Worm (Caenorhabditis elegans) whole organism, late embryonic: ENCODE results near the gene helq-1.

Experiments
- C38D4.7 ChIP-seq: fragments of 200-800 bp; sonication (Bioruptor generic); optimal IDR thresholded peaks from 2 replicates; lab custom pipeline; 2018; ENCODE audit warnings: mild to moderate bottlenecking, missing genetic modification characterization, moderate library complexity, missing compliant biosample characterization
- F13H6.1 ChIP-seq: sonication (generic microtip); optimal IDR thresholded peaks from 2 replicates; lab custom pipeline; 2016; ENCODE audit warnings: missing genetic modification characterization, missing compliant biosample characterization
- T23F11.4 ChIP-seq: fragments of 200-800 bp; sonication (Bioruptor generic); optimal IDR thresholded peaks from 2 replicates; lab custom pipeline; 2018; ENCODE audit warnings: mild to moderate bottlenecking, missing genetic modification characterization, missing compliant biosample characterization
- ahr-1 ChIP-seq: sonication (generic microtip); optimal IDR thresholded peaks from 2 replicates; lab custom pipeline; 2016; ENCODE audit warnings: missing genetic modification characterization, missing compliant biosample characterization
- ama-1 ChIP-seq: fragments of 150-350 bp; optimal IDR thresholded peaks from 2 replicates; lab custom pipeline; 2014
- ceh-14 ChIP-seq: sonication (generic microtip); optimal IDR thresholded peaks from 2 replicates; lab custom pipeline; 2016; ENCODE audit warnings: missing genotype, missing genetic modification characterization, missing compliant biosample characterization
- ceh-19 ChIP-seq: fragments of 200-800 bp; sonication (Bioruptor generic); optimal IDR thresholded peaks from 2 replicates; lab custom pipeline; 2018; ENCODE audit warnings: mild to moderate bottlenecking, missing genetic modification characterization, missing compliant biosample characterization
- ceh-2 ChIP-seq: sonication (generic microtip); optimal IDR thresholded peaks from 2 replicates; lab custom pipeline; 2016; ENCODE audit warnings: missing genotype, missing genetic modification characterization, missing compliant biosample characterization
- ceh-22 ChIP-seq: sonication (generic microtip); optimal IDR thresholded peaks from 2 replicates; lab custom pipeline; 2017; ENCODE audit warnings: missing biosample characterization, missing genetic modification characterization
- ceh-24 ChIP-seq: sonication (generic microtip); optimal IDR thresholded peaks from 2 replicates; lab custom pipeline; 2016; ENCODE audit warnings: mild to moderate bottlenecking, missing genetic modification characterization, missing compliant biosample characterization
- ceh-30 ChIP-seq: fragments of 150-350 bp; optimal IDR thresholded peaks from 2 replicates; lab custom pipeline; 2014; ENCODE audit warnings: missing biosample characterization, missing genetic modification characterization
- ceh-31 ChIP-seq: sonication (generic microtip); optimal IDR thresholded peaks from 2 replicates; lab custom pipeline; 2016; ENCODE audit warnings: missing genetic modification characterization, missing compliant biosample characterization
- ceh-6 ChIP-seq: fragments of 200-800 bp; sonication (Bioruptor generic); optimal IDR thresholded peaks from 2 replicates; lab custom pipeline; 2018; ENCODE audit warnings: mild to moderate bottlenecking, missing genetic modification characterization, missing compliant biosample characterization
- che-1 ChIP-seq: sonication (generic microtip); optimal IDR thresholded peaks from 2 replicates; lab custom pipeline; 2016; ENCODE audit warnings: mild to moderate bottlenecking, missing genetic modification characterization, missing compliant biosample characterization
- elt-2 ChIP-seq: sonication (generic microtip); optimal IDR thresholded peaks from 2 replicates; lab custom pipeline; 2016; ENCODE audit warnings: missing genetic modification reagents, missing genetic modification characterization, missing compliant biosample characterization
- elt-4 ChIP-seq: sonication (generic microtip); optimal IDR thresholded peaks from 2 replicates; lab custom pipeline; 2016; ENCODE audit warnings: missing genetic modification characterization, missing compliant biosample characterization
- eyg-1 ChIP-seq: sonication (generic microtip); optimal IDR thresholded peaks from 2 replicates; lab custom pipeline; 2016; ENCODE audit warnings: missing genotype, missing genetic modification characterization, missing compliant biosample characterization
- fax-1 ChIP-seq: sonication (generic microtip); optimal IDR thresholded peaks from 2 replicates; lab custom pipeline; 2016; ENCODE audit warnings: missing genotype, missing genetic modification characterization, missing compliant biosample characterization
- fkh-10 ChIP-seq: fragments of 150-350 bp; optimal IDR thresholded peaks from 2 replicates; lab custom pipeline; 2014; ENCODE audit warnings: missing biosample characterization, missing genetic modification reagents, missing genetic modification characterization
- fkh-6 ChIP-seq: sonication (generic microtip); optimal IDR thresholded peaks from 2 replicates; lab custom pipeline; 2016; ENCODE audit warnings: missing genetic modification characterization, missing compliant biosample characterization
- gmeb-2 ChIP-seq: sonication (generic microtip); optimal IDR thresholded peaks from 2 replicates; lab custom pipeline; 2016; ENCODE audit warnings: missing genetic modification characterization, inconsistent platforms, missing compliant biosample characterization
- hlh-13 ChIP-seq: fragments of 200-800 bp; sonication (Bioruptor generic); optimal IDR thresholded peaks from 2 replicates; lab custom pipeline; 2018; ENCODE audit warnings: mild to moderate bottlenecking, missing genetic modification characterization, missing compliant biosample characterization
- hlh-15 ChIP-seq: sonication (generic microtip); optimal IDR thresholded peaks from 2 replicates; lab custom pipeline; 2016; ENCODE audit warnings: missing genetic modification characterization, missing compliant biosample characterization
- hlh-8 ChIP-seq: sonication (generic microtip); optimal IDR thresholded peaks from 2 replicates; lab custom pipeline; 2016; ENCODE audit warnings: missing genotype, missing genetic modification characterization, missing compliant biosample characterization
- lin-11 ChIP-seq: fragments of 200-800 bp; sonication (Bioruptor generic); optimal IDR thresholded peaks from 2 replicates; lab custom pipeline; 2018; ENCODE audit warnings: mild to moderate bottlenecking, missing genetic modification characterization, missing compliant biosample characterization
- madf-2 ChIP-seq: sonication (generic microtip); optimal IDR thresholded peaks from 2 replicates; lab custom pipeline; 2017; ENCODE audit warnings: missing genetic modification characterization, missing compliant biosample characterization
- mec-3 ChIP-seq: sonication (generic microtip); optimal IDR thresholded peaks from 2 replicates; lab custom pipeline; 2016; ENCODE audit warnings: borderline replicate concordance, missing genetic modification characterization, missing compliant biosample characterization
- nfya-1 ChIP-seq: sonication (generic microtip); optimal IDR thresholded peaks from 2 replicates; lab custom pipeline; 2017; ENCODE audit warnings: missing genetic modification characterization, mild to moderate bottlenecking, missing compliant biosample characterization, antibody characterized with exemption, moderate library complexity
- nhr-11 ChIP-seq: fragments of 150-350 bp; optimal IDR thresholded peaks from 2 replicates; lab custom pipeline; 2014; ENCODE audit warnings: missing biosample characterization, missing genetic modification characterization
- nhr-232 ChIP-seq: sonication (generic microtip); optimal IDR thresholded peaks from 2 replicates; lab custom pipeline; 2016; ENCODE audit warnings: missing genetic modification characterization, missing compliant biosample characterization
- npax-4 ChIP-seq: sonication (generic microtip); optimal IDR thresholded peaks from 2 replicates; lab custom pipeline; 2016; ENCODE audit warnings: missing genetic modification characterization, missing compliant biosample characterization
- odd-2 ChIP-seq: sonication (generic microtip); optimal IDR thresholded peaks from 2 replicates; lab custom pipeline; 2017; ENCODE audit warnings: antibody characterized with exemption, mild to moderate bottlenecking, missing genetic modification characterization, missing compliant biosample characterization
- pag-3 ChIP-seq: sonication (generic microtip); optimal IDR thresholded peaks from 2 replicates; lab custom pipeline; 2016; ENCODE audit warnings: missing compliant biosample characterization, missing genetic modification characterization, borderline replicate concordance
- pat-9 ChIP-seq: fragments of 200-800 bp; sonication (Bioruptor generic); optimal IDR thresholded peaks from 2 replicates; lab custom pipeline; 2018; ENCODE audit warnings: mild to moderate bottlenecking, missing genetic modification characterization, moderate library complexity, missing compliant biosample characterization
- pax-1 ChIP-seq: fragments of 150-350 bp; optimal IDR thresholded peaks from 2 replicates; lab custom pipeline; 2014; ENCODE audit warnings: missing biosample characterization, missing genetic modification characterization
- pha-2 ChIP-seq: sonication (generic microtip); optimal IDR thresholded peaks from 2 replicates; lab custom pipeline; 2017; ENCODE audit warnings: mild to moderate bottlenecking, missing genetic modification characterization, missing compliant biosample characterization
- pha-4 ChIP-seq: fragments of 150-350 bp; optimal IDR thresholded peaks from 2 replicates; lab custom pipeline; 2018; ENCODE audit warnings: missing biosample characterization, missing genetic modification reagents, missing genetic modification characterization
- ref-2 ChIP-seq: sonication (generic microtip); optimal IDR thresholded peaks from 2 replicates; lab custom pipeline; 2016; ENCODE audit warnings: missing genetic modification characterization, missing compliant biosample characterization
- rnt-1 ChIP-seq: sonication (generic microtip); optimal IDR thresholded peaks from 2 replicates; lab custom pipeline; 2016; ENCODE audit warnings: missing genetic modification characterization, missing compliant biosample characterization
- sdc-2 ChIP-seq: sonication (generic microtip); optimal IDR thresholded peaks from 2 replicates; lab custom pipeline; 2016; ENCODE audit warnings: missing genotype, missing genetic modification characterization, missing compliant biosample characterization
- tbx-7 ChIP-seq: sonication (generic microtip); optimal IDR thresholded peaks from 2 replicates; lab custom pipeline; 2016; ENCODE audit warnings: missing genotype, missing genetic modification characterization, missing compliant biosample characterization
- unc-3 ChIP-seq, 2 experiments: fragments of 200-800 bp in 1 of 2; sonication (Bioruptor generic) in 1 of 2; sonication (generic microtip) in 1 of 2; conservative IDR thresholded peaks in 1 of 2; optimal IDR thresholded peaks in 1 of 2; 2 replicates each; pipeline versions ENCODE4 v1.3.6 to Lab custom; 2016 to 2022; ENCODE audit warnings: missing compliant biosample characterization in 2 of 2, missing genetic modification characterization in 2 of 2, missing genetic modification reagents in 1 of 2
- unc-42 ChIP-seq: sonication (generic microtip); optimal IDR thresholded peaks from 2 replicates; lab custom pipeline; 2016; ENCODE audit warnings: missing genotype, missing genetic modification characterization, missing compliant biosample characterization
- unc-55 ChIP-seq: sonication (generic microtip); optimal IDR thresholded peaks from 2 replicates; lab custom pipeline; 2017; ENCODE audit warnings: missing biosample characterization, missing genetic modification reagents, missing genetic modification characterization
- unc-86 ChIP-seq: sonication (generic microtip); optimal IDR thresholded peaks from 2 replicates; lab custom pipeline; 2016; ENCODE audit warnings: missing genetic modification characterization, missing compliant biosample characterization

Gene helq-1

ce11 chrIII:598168-598567, 11.3 kb upstream of the helq-1 start (continued):
- no peak for TF ChIP-seq fax-1
- TF ChIP-seq ceh-24 (tag; lab: Kevin White, UChicago): no peak
- TF ChIP-seq fkh-10 (GFP tag; lab: Kevin White, UChicago): no peak
- no peak for TF ChIP-seq ceh-19
- no peak for TF ChIP-seq ahr-1 (tag; lab: Kevin White, UChicago)
- TF ChIP-seq ceh-6 (GFP tag; lab: Kevin White, UChicago): no peak
- TF ChIP-seq che-1 (tag; lab: Kevin White, UChicago): no peak
- TF ChIP-seq unc-42: peak; percentile 96
- no peak for TF ChIP-seq pax-1 (tag; lab: Kevin White, UChicago)
- TF ChIP-seq elt-2 (tag; lab: Kevin White, UChicago): no peak
- no peak for TF ChIP-seq pha-2 (tag; lab: Kevin White, UChicago)
- no peak for TF ChIP-seq pat-9
- TF ChIP-seq ref-2: peak; percentile 40
- no peak for TF ChIP-seq ceh-14 (tag; lab: Kevin White, UChicago)
- TF ChIP-seq unc-86 (tag; lab: Kevin White, UChicago): no peak
- TF ChIP-seq elt-4: no peak
- TF ChIP-seq ama-1: no peak
- TF ChIP-seq pag-3 (tag; lab: Kevin White, UChicago): no peak
- no peak for TF ChIP-seq hlh-13 (GFP tag; lab: Kevin White, UChicago)
- TF ChIP-seq npax-4 (tag; lab: Kevin White, UChicago): no peak
- TF ChIP-seq lin-11 (tag; lab: Kevin White, UChicago): no peak
- no peak for TF ChIP-seq F13H6.1 (tag; lab: Kevin White, UChicago)
- no peak for TF ChIP-seq ceh-2 (tag; lab: Kevin White, UChicago)
- no peak for TF ChIP-seq hlh-8
- TF ChIP-seq odd-2 (tag; lab: Kevin White, UChicago): no peak
- TF ChIP-seq ceh-31 (tag; lab: Kevin White, UChicago): peak; percentile 59
- TF ChIP-seq madf-2: no peak
- TF ChIP-seq mec-3: no peak
- no peak for TF ChIP-seq unc-3 (GFP tag; conservative IDR thresholded peaks at IDR 0.05; lab: Robert Waterston, UW)
- TF ChIP-seq unc-3 (tag; optimal IDR thresholded peaks at IDR 0.05; lab: Kevin White, UChicago): no peak
- no peak for TF ChIP-seq nhr-11
- no peak for TF ChIP-seq pha-4 (tag; lab: Kevin White, UChicago)
- no peak for TF ChIP-seq ceh-30 (tag; lab: Kevin White, UChicago)
- no peak for TF ChIP-seq unc-55 (GFP tag; lab: Kevin White, UChicago)
- TF ChIP-seq eyg-1 (tag; lab: Kevin White, UChicago): peak; percentile 22

DNA sequence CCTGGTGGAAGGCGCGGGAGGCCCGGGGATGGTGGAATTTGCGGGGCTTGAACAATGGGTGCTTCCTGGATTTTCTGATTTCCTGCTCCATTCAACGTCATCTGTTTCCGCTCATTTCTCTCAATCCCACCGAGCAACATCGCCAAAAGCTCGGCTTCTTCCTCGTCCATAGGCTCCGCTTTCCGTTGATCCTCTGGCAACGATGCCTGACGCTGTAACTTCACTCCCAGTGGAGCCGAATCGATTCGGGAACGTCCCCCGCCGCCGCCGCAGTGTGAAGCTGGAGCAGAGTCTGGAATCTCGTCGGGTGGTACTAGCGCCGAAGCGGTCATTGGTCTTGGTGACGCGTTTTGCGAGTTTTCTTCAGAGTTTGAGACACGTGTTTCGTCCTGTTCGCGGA, 8.5 kb upstream of the helq-1 start:
- no peak for TF ChIP-seq fkh-6 (tag; lab: Kevin White, UChicago)
- TF ChIP-seq nhr-232 (tag; lab: Kevin White, UChicago): no peak
- TF ChIP-seq elt-4: no peak
- no peak for TF ChIP-seq C38D4.7 (GFP tag; lab: Kevin White, UChicago)
- no peak for TF ChIP-seq ref-2
- TF ChIP-seq gmeb-2 (tag; lab: Kevin White, UChicago): no peak
- TF ChIP-seq unc-3 (GFP tag; conservative IDR thresholded peaks at IDR 0.05; lab: Robert Waterston, UW): no peak
- TF ChIP-seq unc-3 (tag; optimal IDR thresholded peaks at IDR 0.05; lab: Kevin White, UChicago): no peak
- TF ChIP-seq elt-2 (tag; lab: Kevin White, UChicago): no peak
- TF ChIP-seq pha-4 (tag; lab: Kevin White, UChicago): no peak
- TF ChIP-seq rnt-1 (tag; lab: Kevin White, UChicago): no peak
- TF ChIP-seq eyg-1 (tag; lab: Kevin White, UChicago): no peak
- TF ChIP-seq ceh-31 (tag; lab: Kevin White, UChicago): no peak
- no peak for TF ChIP-seq hlh-15 (tag; lab: Kevin White, UChicago)
- no peak for TF ChIP-seq nfya-1 (tag; lab: Kevin White, UChicago)
- TF ChIP-seq unc-55 (GFP tag; lab: Kevin White, UChicago): no peak
- TF ChIP-seq sdc-2 (tag; lab: Kevin White, UChicago): no peak
- TF ChIP-seq T23F11.4: no peak
- no peak for TF ChIP-seq tbx-7 (tag; lab: Kevin White, UChicago)
- no peak for TF ChIP-seq ceh-22
